Fruit fly (Drosophila melanogaster) whole organism, embryonic: ENCODE measurements around the gene rb.
A peak's percentile ranks its signal among the peaks of the same experiment; 100 is the strongest.

Experiments
- Bdp1 ChIP-seq: fragments of 200-800 bp; sonication (Bioruptor generic); optimal IDR thresholded peaks from 3 replicates; lab custom pipeline; 2016; ENCODE audit warnings: missing biosample characterization, missing genetic modification characterization
- CG10209 ChIP-seq: fragments of 200-800 bp; sonication (Bioruptor generic); optimal IDR thresholded peaks from 3 replicates; lab custom pipeline; 2017; ENCODE audit warnings: missing biosample characterization, mild to moderate bottlenecking, missing genetic modification characterization, missing genetic modification reagents
- CG10543 ChIP-seq: fragments of 200-800 bp; sonication (Bioruptor generic); optimal IDR thresholded peaks from 3 replicates; lab custom pipeline; 2017; ENCODE audit warnings: missing biosample characterization, mild to moderate bottlenecking, missing genetic modification characterization, moderate library complexity
- CG10959 ChIP-seq: fragments of 200-800 bp; sonication (Bioruptor generic); IDR thresholded peaks from 2 replicates; pipeline ENCODE4 v1.3.6; 2022; ENCODE audit warnings: missing biosample characterization, missing genetic modification characterization
- CG11456 ChIP-seq: fragments of 200-800 bp; sonication (Bioruptor generic); IDR thresholded peaks from 3 replicates; pipeline ENCODE4 v1.3.6; 2022; ENCODE audit warnings: missing biosample characterization, missing genetic modification characterization
- CG12219 ChIP-seq: fragments of 200-800 bp; sonication (Bioruptor generic); optimal IDR thresholded peaks from 3 replicates; lab custom pipeline; 2018; ENCODE audit warnings: missing biosample characterization, mild to moderate bottlenecking, missing genetic modification characterization
- CG15696 ChIP-seq: fragments of 200-800 bp; sonication (Bioruptor generic); optimal IDR thresholded peaks from 2 replicates; lab custom pipeline; 2019; ENCODE audit warnings: missing biosample characterization, mild to moderate bottlenecking, missing genetic modification characterization, moderate library complexity
- CG17829 ChIP-seq: fragments of 200-800 bp; optimal IDR thresholded peaks from 2 replicates; lab custom pipeline; 2019; ENCODE audit warnings: missing biosample characterization, mild to moderate bottlenecking, missing genetic modification characterization, moderate library complexity
- CG2875 ChIP-seq: fragments of 200-800 bp; sonication (Bioruptor generic); optimal IDR thresholded peaks from 2 replicates; lab custom pipeline; 2017; ENCODE audit warnings: missing biosample characterization, mild to moderate bottlenecking, missing genetic modification characterization, missing genetic modification reagents
- CG2889 ChIP-seq: fragments of 200-800 bp; sonication (Bioruptor generic); IDR thresholded peaks from 3 replicates; pipeline ENCODE4 v1.3.6; 2022; ENCODE audit warnings: missing biosample characterization, missing genetic modification characterization
- CG32772 ChIP-seq: fragments of 200-800 bp; sonication (Bioruptor generic); IDR thresholded peaks from 2 replicates; pipeline ENCODE4 v1.3.6; 2022; ENCODE audit warnings: missing biosample characterization, missing genetic modification characterization
- CG33557 ChIP-seq: fragments of 200-800 bp; sonication (Bioruptor generic); optimal IDR thresholded peaks from 2 replicates; lab custom pipeline; 2019; ENCODE audit warnings: missing biosample characterization, mild to moderate bottlenecking, missing genetic modification characterization, moderate library complexity
- CG3407 ChIP-seq: fragments of 200-800 bp; sonication (Bioruptor generic); optimal IDR thresholded peaks from 2 replicates; lab custom pipeline; 2018; ENCODE audit warnings: missing biosample characterization, mild to moderate bottlenecking, missing genetic modification characterization
- CG4707 ChIP-seq: fragments of 200-800 bp; sonication (Bioruptor generic); optimal IDR thresholded peaks from 2 replicates; lab custom pipeline; 2018; ENCODE audit warnings: missing biosample characterization, mild to moderate bottlenecking, missing genetic modification characterization, moderate library complexity
- CG4820 ChIP-seq: fragments of 200-800 bp; sonication (Bioruptor generic); optimal IDR thresholded peaks from 3 replicates; lab custom pipeline; 2016; ENCODE audit warnings: missing biosample characterization, missing genetic modification characterization
- CG7839 ChIP-seq: fragments of 200-800 bp; sonication (Bioruptor generic); optimal IDR thresholded peaks from 3 replicates; lab custom pipeline; 2018; ENCODE audit warnings: missing biosample characterization, mild to moderate bottlenecking, missing genetic modification characterization, moderate library complexity
- CG7928 ChIP-seq: fragments of 200-800 bp; sonication (Bioruptor generic); optimal IDR thresholded peaks from 2 replicates; lab custom pipeline; 2017; ENCODE audit warnings: missing biosample characterization, mild to moderate bottlenecking, missing genetic modification characterization
- CG8089 ChIP-seq: fragments of 200-800 bp; sonication (Bioruptor generic); optimal IDR thresholded peaks from 3 replicates; lab custom pipeline; 2016; ENCODE audit warnings: missing biosample characterization, missing genetic modification characterization
- CG8924 ChIP-seq: fragments of 200-800 bp; optimal IDR thresholded peaks from 3 replicates; lab custom pipeline; 2019; ENCODE audit warnings: missing biosample characterization, mild to moderate bottlenecking, missing genetic modification characterization, moderate library complexity
- Chrac-16 ChIP-seq: fragments of 200-800 bp; sonication (Bioruptor generic); optimal IDR thresholded peaks from 3 replicates; lab custom pipeline; 2016; ENCODE audit warnings: missing biosample characterization, missing genetic modification characterization
- D19A ChIP-seq: fragments of 200-800 bp; optimal IDR thresholded peaks from 3 replicates; lab custom pipeline; 2019; ENCODE audit warnings: missing biosample characterization, mild to moderate bottlenecking, missing genetic modification characterization, moderate library complexity
- Doc2 ChIP-seq: fragments of 200-800 bp; sonication (Bioruptor generic); IDR thresholded peaks from 2 replicates; pipeline ENCODE4 v1.3.6; 2022; ENCODE audit warnings: missing biosample characterization, missing genetic modification characterization
- Dp ChIP-seq: fragments of 200-800 bp; sonication (Bioruptor generic); optimal IDR thresholded peaks from 2 replicates; lab custom pipeline; 2018; ENCODE audit warnings: missing biosample characterization, mild to moderate bottlenecking, missing genetic modification characterization, moderate library complexity
- Drgx ChIP-seq: fragments of 200-800 bp; sonication (Bioruptor generic); IDR thresholded peaks from 2 replicates; pipeline ENCODE4 v1.3.6; 2022; ENCODE audit warnings: missing biosample characterization, missing genetic modification characterization
- Ets97D ChIP-seq: fragments of 200-800 bp; sonication (Bioruptor generic); optimal IDR thresholded peaks from 3 replicates; lab custom pipeline; 2016; ENCODE audit warnings: missing biosample characterization, missing genetic modification characterization
- Fer1 ChIP-seq: fragments of 200-800 bp; sonication (Bioruptor generic); optimal IDR thresholded peaks from 2 replicates; lab custom pipeline; 2017; ENCODE audit warnings: missing biosample characterization, mild to moderate bottlenecking, missing genetic modification characterization
- HLH3B ChIP-seq: fragments of 200-800 bp; sonication (Bioruptor generic); IDR thresholded peaks from 2 replicates; pipeline ENCODE4 v1.3.6; 2022; ENCODE audit warnings: missing biosample characterization, missing genetic modification characterization
- Hey ChIP-seq: fragments of 200-800 bp; sonication (Bioruptor generic); optimal IDR thresholded peaks from 3 replicates; lab custom pipeline; 2018; ENCODE audit warnings: missing biosample characterization, mild to moderate bottlenecking, missing genetic modification characterization
- Hmx ChIP-seq: fragments of 200-800 bp; sonication (Bioruptor generic); optimal IDR thresholded peaks from 2 replicates; lab custom pipeline; 2016; ENCODE audit warnings: missing biosample characterization, missing genetic modification characterization
- Lhr ChIP-seq: fragments of 200-800 bp; sonication (Bioruptor generic); optimal IDR thresholded peaks from 3 replicates; lab custom pipeline; 2017; ENCODE audit warnings: mild to moderate bottlenecking, missing biosample characterization, missing genetic modification reagents, missing genetic modification characterization
- MESR4 ChIP-seq: fragments of 200-800 bp; sonication (Bioruptor generic); optimal IDR thresholded peaks from 2 replicates; lab custom pipeline; 2018; ENCODE audit warnings: missing biosample characterization, mild to moderate bottlenecking, missing genetic modification characterization, moderate library complexity
- Med ChIP-seq: fragments of 200-800 bp; sonication (Bioruptor generic); peaks from one replicate; lab custom pipeline; 2016; ENCODE audit warnings: missing biosample characterization, missing genetic modification characterization, mild to moderate bottlenecking, inconsistent platforms, moderate library complexity
- Myb ChIP-seq: fragments of 200-800 bp; sonication (Bioruptor generic); optimal IDR thresholded peaks from 2 replicates; lab custom pipeline; 2016; ENCODE audit warnings: missing biosample characterization, missing genetic modification characterization
- NFAT ChIP-seq: fragments of 200-800 bp; sonication (Bioruptor generic); IDR thresholded peaks from 2 replicates; pipeline ENCODE4 v1.3.6; 2022; ENCODE audit warnings: missing biosample characterization, missing genetic modification characterization
- Oaz ChIP-seq: fragments of 200-800 bp; sonication (Bioruptor generic); IDR thresholded peaks from 2 replicates; pipeline ENCODE4 v1.3.6; 2022; ENCODE audit warnings: missing biosample characterization, missing genetic modification characterization
- Optix ChIP-seq: fragments of 200-800 bp; sonication (Bioruptor generic); IDR thresholded peaks from 3 replicates; pipeline ENCODE4 v1.3.6; 2022; ENCODE audit warnings: missing biosample characterization, missing genetic modification characterization
- TFAM ChIP-seq: fragments of 200-800 bp; sonication (Bioruptor generic); optimal IDR thresholded peaks from 2 replicates; lab custom pipeline; 2017; ENCODE audit warnings: missing biosample characterization, missing genetic modification characterization, inconsistent platforms
- Xrp1 ChIP-seq: fragments of 200-800 bp; sonication (Bioruptor generic); IDR thresholded peaks from 2 replicates; pipeline ENCODE4 v1.3.6; 2022; ENCODE audit warnings: missing biosample characterization, missing genetic modification characterization
- br ChIP-seq: fragments of >200 bp; optimal IDR thresholded peaks from 2 replicates; lab custom pipeline; 2017
- crol ChIP-seq: fragments of 200-800 bp; sonication (Bioruptor generic); IDR thresholded peaks from 2 replicates; pipeline ENCODE4 v1.3.6; 2022; ENCODE audit warnings: missing biosample characterization, missing genetic modification characterization
- da ChIP-seq: fragments of 200-800 bp; sonication (Bioruptor generic); optimal IDR thresholded peaks from 2 replicates; lab custom pipeline; 2016; ENCODE audit warnings: missing biosample characterization, missing genetic modification characterization
- ems ChIP-seq: fragments of 200-800 bp; sonication (Bioruptor generic); optimal IDR thresholded peaks from 3 replicates; lab custom pipeline; 2016; ENCODE audit warnings: missing biosample characterization, missing genetic modification characterization
- fu2 ChIP-seq: fragments of 200-800 bp; sonication (Bioruptor generic); optimal IDR thresholded peaks from 2 replicates; lab custom pipeline; 2016; ENCODE audit warnings: missing biosample characterization, missing genetic modification characterization
- ham ChIP-seq: fragments of 200-800 bp; sonication (Bioruptor generic); IDR thresholded peaks from 2 replicates; pipeline ENCODE4 v1.3.6; 2022; ENCODE audit warnings: missing biosample characterization, missing genetic modification characterization
- insv ChIP-seq, 2 experiments: fragments of 200-800 bp; sonication (Bioruptor generic); optimal IDR thresholded peaks; 3 replicates each; lab custom pipeline; 2016 to 2018; ENCODE audit warnings: missing biosample characterization in 2 of 2, missing genetic modification characterization in 2 of 2
- ken ChIP-seq: fragments of 200-800 bp; sonication (Bioruptor generic); IDR thresholded peaks from 3 replicates; pipeline ENCODE4 v1.3.6; 2022; ENCODE audit warnings: missing biosample characterization, missing genetic modification characterization
- knrl ChIP-seq: fragments of 200-800 bp; sonication (Bioruptor generic); IDR thresholded peaks from 3 replicates; pipeline ENCODE4 v1.3.6; 2022; ENCODE audit warnings: missing biosample characterization, missing genetic modification characterization; ENCODE audit not compliant: partially characterized antibody
- lola ChIP-seq, 3 experiments: fragments of >200 bp in 2 of 3; fragments of 200-800 bp in 1 of 3; sonication (Bioruptor generic) in 1 of 3; optimal IDR thresholded peaks; 2 replicates each; lab custom pipeline; 2017 to 2019; ENCODE audit warnings: missing biosample characterization in 3 of 3, missing genetic modification characterization in 3 of 3, mild to moderate bottlenecking in 1 of 3, moderate library complexity in 1 of 3
- sim ChIP-seq: fragments of 200-800 bp; sonication (Bioruptor generic); IDR thresholded peaks from 2 replicates; pipeline ENCODE4 v1.3.6; 2022; ENCODE audit warnings: missing biosample characterization, missing genetic modification characterization
- sob ChIP-seq: fragments of 200-800 bp; sonication (Bioruptor generic); IDR thresholded peaks from 2 replicates; pipeline ENCODE4 v1.3.6; 2022; ENCODE audit warnings: missing biosample characterization, missing genetic modification characterization
- ssp ChIP-seq: fragments of 200-800 bp; sonication (Bioruptor generic); IDR thresholded peaks from 2 replicates; pipeline ENCODE4 v1.3.6; 2022; ENCODE audit warnings: missing biosample characterization, missing genetic modification characterization
- vfl ChIP-seq: fragments of 200-800 bp; sonication (Bioruptor generic); optimal IDR thresholded peaks from 2 replicates; lab custom pipeline; 2016; ENCODE audit warnings: missing biosample characterization, missing genetic modification characterization

The rb gene

dm6 chrX:4553999-4554398 lies 13.6 kb upstream of the rb start, which contains the start of gene CG11444 (continued):
- peak; percentile 94 for TF ChIP-seq Med
- no peak for TF ChIP-seq ham (GFP tag; lab: Robert Waterston, UW)
- peak; percentile 82 for TF ChIP-seq Lhr (GFP tag; lab: Kevin White, UChicago)
- TF ChIP-seq ems (GFP tag; lab: Kevin White, UChicago), result peak; percentile 48
- TF ChIP-seq CG7839, result no peak
- no peak for TF ChIP-seq HLH3B (GFP tag; lab: Robert Waterston, UW)
- peak; percentile 64 for TF ChIP-seq CG8924 (tag; lab: Kevin White, UChicago)
- TF ChIP-seq Ets97D, result peak; percentile 87
- TF ChIP-seq da (GFP tag; lab: Kevin White, UChicago), result peak; percentile 20
- TF ChIP-seq Xrp1 (GFP tag; lab: Robert Waterston, UW), result peak; percentile 47; the same call in 1 of the 2 replicates
- peak; percentile 33 for TF ChIP-seq Bdp1 (GFP tag; lab: Kevin White, UChicago)
- TF ChIP-seq Chrac-16 (GFP tag; lab: Kevin White, UChicago), result peak; percentile 5
- TF ChIP-seq MESR4 (GFP tag; lab: Kevin White, UChicago), result peak; percentile 80
- no peak for TF ChIP-seq D19A (tag; lab: Kevin White, UChicago)
- TF ChIP-seq Hmx, result no peak
- TF ChIP-seq CG11456 (GFP tag; lab: Robert Waterston, UW), result 0 out of 3 replicates have a peak, but pooled peaks have one; percentile 34
- TF ChIP-seq ssp (GFP tag; lab: Robert Waterston, UW), result no peak
- peak; percentile 50 for TF ChIP-seq vfl (GFP tag; lab: Kevin White, UChicago)
- no peak for TF ChIP-seq TFAM (GFP tag; lab: Kevin White, UChicago)
- TF ChIP-seq lola (GFP tag; optimal IDR thresholded peaks at IDR 0.05; lab: Kevin White, UChicago), result no peak
- no peak for TF ChIP-seq CG4707 (GFP tag; lab: Kevin White, UChicago)
- TF ChIP-seq CG10959, result no peak
- peak; percentile 68 for TF ChIP-seq sob (GFP tag; lab: Robert Waterston, UW)
- peak; percentile 29; the same call in 1 of the 3 replicates for TF ChIP-seq knrl (GFP tag; lab: Robert Waterston, UW)
- peak; percentile 39 for TF ChIP-seq CG10209
- TF ChIP-seq fu2 (GFP tag; lab: Kevin White, UChicago), result peak; percentile 42
- no peak for TF ChIP-seq br
- no peak for TF ChIP-seq Hey (tag; lab: Kevin White, UChicago)
- TF ChIP-seq ken (GFP tag; lab: Robert Waterston, UW), result peak; percentile 73
- peak; percentile 10 for TF ChIP-seq CG33557
- TF ChIP-seq CG3407 (GFP tag; lab: Kevin White, UChicago), result no peak
- peak; percentile 91 for TF ChIP-seq Dp (GFP tag; lab: Kevin White, UChicago)
- TF ChIP-seq Drgx (GFP tag; lab: Robert Waterston, UW), result no peak
- TF ChIP-seq CG8089 (GFP tag; lab: Kevin White, UChicago), result no peak
- no peak for TF ChIP-seq Optix (GFP tag; lab: Robert Waterston, UW)
- TF ChIP-seq Doc2 (GFP tag; lab: Robert Waterston, UW), result no peak
- no peak for TF ChIP-seq CG15696 (tag; lab: Kevin White, UChicago)
- TF ChIP-seq insv (GFP tag; optimal IDR thresholded peaks at IDR 0.05; lab: Kevin White, UChicago), result peak in 1 of 2 experiments; percentile 22
- no peak for TF ChIP-seq CG2889 (GFP tag; lab: Robert Waterston, UW)
- no peak for TF ChIP-seq sim (GFP tag; lab: Robert Waterston, UW)
- TF ChIP-seq Oaz (GFP tag; lab: Robert Waterston, UW), result no peak
- peak; percentile 50; the same call in 1 of the 2 replicates for TF ChIP-seq NFAT (GFP tag; lab: Robert Waterston, UW)
- peak; percentile 45 for TF ChIP-seq CG32772
- TF ChIP-seq CG4820 (GFP tag; lab: Kevin White, UChicago), result peak; percentile 31
- peak; percentile 39 for TF ChIP-seq CG17829
- TF ChIP-seq Fer1 (GFP tag; lab: Kevin White, UChicago), result peak; percentile 52
- no peak for TF ChIP-seq CG12219 (GFP tag; lab: Kevin White, UChicago)
- peak; percentile 72 for TF ChIP-seq Myb (GFP tag; lab: Kevin White, UChicago)
- TF ChIP-seq CG7928 (GFP tag; lab: Kevin White, UChicago), result peak; percentile 7
- no peak for TF ChIP-seq crol (GFP tag; lab: Robert Waterston, UW)
- TF ChIP-seq CG2875 (GFP tag; lab: Kevin White, UChicago), result no peak
- no peak for TF ChIP-seq CG10543 (GFP tag; lab: Kevin White, UChicago)
